Fruit fly (Drosophila melanogaster): ENCODE results near the gene CG17597.
A peak's percentile ranks its signal among the peaks of the same experiment; 100 is the strongest.

Gene CG17597

DNA sequence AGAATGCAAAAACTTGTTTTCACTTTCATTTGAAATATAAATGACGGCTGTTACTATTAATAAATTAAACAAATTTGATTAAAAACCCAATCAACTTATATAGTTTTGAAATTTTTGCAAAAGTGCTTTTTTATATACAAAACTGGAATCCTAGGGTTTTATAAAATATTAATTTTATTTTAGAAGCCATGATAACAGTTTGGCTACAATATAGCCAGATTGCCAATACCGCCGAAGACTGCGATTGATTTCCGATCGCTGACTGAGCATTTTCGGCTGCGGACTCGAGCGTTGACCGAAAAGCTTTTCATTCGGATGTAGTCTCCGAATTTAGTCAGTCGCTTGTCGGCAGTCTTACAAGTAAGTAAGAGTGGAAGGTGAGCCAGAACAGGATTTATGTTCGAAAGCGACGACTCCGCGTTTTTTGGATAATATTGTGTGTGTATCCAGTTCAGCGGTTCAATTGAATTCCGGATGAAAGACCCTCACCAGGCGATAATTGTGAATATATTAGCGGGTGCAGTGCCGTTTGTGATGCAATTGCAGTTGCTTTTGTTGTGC, 7.6 kb downstream of the CG17597 start, which contains the start of gene Ugt36D1 (continued):
- TF ChIP-seq wek (GFP tag; optimal IDR thresholded peaks at IDR 0.05) = peak; percentile 8

- TF ChIP-seq Xrp1 (GFP tag; IDR thresholded peaks at IDR 0.05) = peak; percentile 77
- TF ChIP-seq slou (GFP tag; optimal IDR thresholded peaks at IDR 0.05) = peak; percentile 28
- TF ChIP-seq pan (optimal IDR thresholded peaks at IDR 0.05) = no peak
- TF ChIP-seq pan (GFP tag; optimal IDR thresholded peaks at IDR 0.05 in 1 of 2, IDR thresholded peaks at IDR 0.05 in 1 of 2) = peak in 1 of 2 experiments; percentile 35
- peak; percentile 71 for TF ChIP-seq Asciz (GFP tag; optimal IDR thresholded peaks at IDR 0.05)
- peak; percentile 41 for TF ChIP-seq CG18619 (GFP tag; optimal IDR thresholded peaks at IDR 0.05)
- peak; percentile 9 for TF ChIP-seq CG9817 (tag; optimal IDR thresholded peaks at IDR 0.05)
- peak; percentile 69 for TF ChIP-seq sob (GFP tag; IDR thresholded peaks at IDR 0.05)
- peak; percentile 48; the same call in 1 of the 3 replicates for TF ChIP-seq CG11695 (GFP tag; IDR thresholded peaks at IDR 0.05)
- TF ChIP-seq lov (optimal IDR thresholded peaks at IDR 0.05) = no peak
- peak; percentile 80; the same call in 1 of the 3 replicates for TF ChIP-seq lov (GFP tag; IDR thresholded peaks at IDR 0.05)
- TF ChIP-seq CG15011 (GFP tag; optimal IDR thresholded peaks at IDR 0.05) = peak; percentile 45
- TF ChIP-seq ham (GFP tag; IDR thresholded peaks at IDR 0.05) = no peak
- peak; percentile 3 for TF ChIP-seq Spps (tag; optimal IDR thresholded peaks at IDR 0.05)
- TF ChIP-seq CG8089 (GFP tag; optimal IDR thresholded peaks at IDR 0.05) = peak; percentile 55
- no peak for TF ChIP-seq CG8290 (GFP tag; optimal IDR thresholded peaks at IDR 0.05)
- peak; percentile 60 to 69 for TF ChIP-seq CG8290 (tag; optimal IDR thresholded peaks at IDR 0.05)
- peak; percentile 78 for TF ChIP-seq fd64A (GFP tag; optimal IDR thresholded peaks at IDR 0.05)
- TF ChIP-seq Ptx1 (GFP tag; IDR thresholded peaks at IDR 0.05) = no peak
- TF ChIP-seq oc (tag; optimal IDR thresholded peaks at IDR 0.05) = no peak
- peak; percentile 24 for TF ChIP-seq CG4820 (GFP tag; optimal IDR thresholded peaks at IDR 0.05)
- TF ChIP-seq CG4328 (GFP tag; optimal IDR thresholded peaks at IDR 0.05) = peak; percentile 59
- peak; percentile 4 for TF ChIP-seq CG3838 (GFP tag; optimal IDR thresholded peaks at IDR 0.05)
- peak; percentile 9 for TF ChIP-seq Antp (GFP tag; optimal IDR thresholded peaks at IDR 0.05)
- TF ChIP-seq HHEX (GFP tag; optimal IDR thresholded peaks at IDR 0.05) = peak; percentile 71
- peak; percentile 11 for TF ChIP-seq CG8388 (GFP tag; optimal IDR thresholded peaks at IDR 0.05)
- TF ChIP-seq CG8924 (tag; optimal IDR thresholded peaks at IDR 0.05) = peak; percentile 8
- TF ChIP-seq CG1233 (GFP tag; optimal IDR thresholded peaks at IDR 0.05) = peak; percentile 73
- TF ChIP-seq E2f1 (GFP tag; IDR thresholded peaks at IDR 0.05) = peak; percentile 29; the same call in 1 of the 2 replicates
- peak; percentile 62; the same call in 1 of the 2 replicates for TF ChIP-seq CG1024 (GFP tag; IDR thresholded peaks at IDR 0.05)
- TF ChIP-seq CG17385 (GFP tag; optimal IDR thresholded peaks at IDR 0.05) = peak; percentile 22
- TF ChIP-seq Lhr (GFP tag; optimal IDR thresholded peaks at IDR 0.05) = peak; percentile 50
- peak; percentile 47; the same call in 1 of the 3 replicates for TF ChIP-seq CG11093 (GFP tag; IDR thresholded peaks at IDR 0.05)
- TF ChIP-seq CG7987 (GFP tag; optimal IDR thresholded peaks at IDR 0.05) = peak; percentile 91
- peak; percentile 26 for TF ChIP-seq dmrt99B (tag; optimal IDR thresholded peaks at IDR 0.05)
- TF ChIP-seq Eip74EF (GFP tag; optimal IDR thresholded peaks at IDR 0.05) = peak in 1 of 2 experiments; percentile 27
- peak; percentile 17 for TF ChIP-seq Sox102F (GFP tag; optimal IDR thresholded peaks at IDR 0.05)
- TF ChIP-seq Meics (GFP tag; optimal IDR thresholded peaks at IDR 0.05) = peak; percentile 23
- peak; percentile 49 for TF ChIP-seq nau (GFP tag; optimal IDR thresholded peaks at IDR 0.05)
- TF ChIP-seq wek (GFP tag; optimal IDR thresholded peaks at IDR 0.05) = peak; percentile 75
- 0 out of 3 replicates have a peak, but pooled peaks have one; percentile 45 for TF ChIP-seq z (GFP tag; IDR thresholded peaks at IDR 0.05)
- no peak for TF ChIP-seq Dbx (GFP tag; IDR thresholded peaks at IDR 0.05)
- TF ChIP-seq CG16813 (GFP tag; IDR thresholded peaks at IDR 0.05; ENCODE audit: partially characterized antibody) = no peak
- TF ChIP-seq bigmax (GFP tag; optimal IDR thresholded peaks at IDR 0.05) = no peak
- no peak for TF ChIP-seq CkIIα-i1 (GFP tag; IDR thresholded peaks at IDR 0.05)
- 0 out of 3 replicates have a peak, but pooled peaks have one; percentile 49 for TF ChIP-seq otp (GFP tag; IDR thresholded peaks at IDR 0.05)
- no peak for TF ChIP-seq sim (GFP tag; IDR thresholded peaks at IDR 0.05)
Measured at dm6 chr2L:18822805-18823204, 8.1 kb downstream of the CG17597 start.

All from whole organism, embryonic.